Fruit fly (Drosophila melanogaster): Measurements from ENCODE around the gene CG42724.
A peak's percentile ranks its signal among the peaks of the same experiment; 100 is the strongest.

The CG42724 gene

DNA sequence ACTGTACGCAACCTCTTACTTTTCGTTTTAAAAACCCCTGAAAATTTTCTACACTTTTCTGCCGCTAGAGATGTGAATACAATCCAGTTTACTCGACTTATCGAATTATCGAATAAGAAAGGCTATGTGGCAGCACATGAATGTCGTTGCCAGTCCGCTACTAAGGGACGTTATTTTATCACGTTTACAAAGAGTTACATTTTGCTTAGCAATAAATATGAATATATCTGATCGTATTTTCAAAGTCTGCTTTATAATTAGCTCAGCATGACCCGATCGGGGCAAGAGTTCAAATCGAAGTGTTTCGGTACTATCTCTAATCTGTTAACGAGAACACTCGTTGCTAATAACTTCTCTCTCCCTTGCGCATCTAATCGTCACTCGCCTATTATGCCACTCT lies at the start of gene CG42724 (continued):
- TF ChIP-seq Hmx (GFP tag; optimal IDR thresholded peaks at IDR 0.05) (no peak), Ets97D (GFP tag; optimal IDR thresholded peaks at IDR 0.05) (peak; percentile 80), ERR (GFP tag; optimal IDR thresholded peaks at IDR 0.05) (peak; percentile 70), jigr1 (GFP tag; IDR thresholded peaks at IDR 0.05) (no peak), Aef1 (GFP tag; IDR thresholded peaks at IDR 0.05) (peak; percentile 39; the same call in 2 of the 3 replicates), CG10979 (tag; optimal IDR thresholded peaks at IDR 0.05) (no peak), D19A (tag; optimal IDR thresholded peaks at IDR 0.05) (no peak), CG12219 (GFP tag; optimal IDR thresholded peaks at IDR 0.05) (no peak), B-H1 (GFP tag; IDR thresholded peaks at IDR 0.05) (peak; percentile 15; the same call in 1 of the 3 replicates), zen (tag; optimal IDR thresholded peaks at IDR 0.05) (no peak), CG13296 (GFP tag; optimal IDR thresholded peaks at IDR 0.05) (no peak), CG4854 (GFP tag; optimal IDR thresholded peaks at IDR 0.05) (peak; percentile 50), CG10147 (GFP tag; optimal IDR thresholded peaks at IDR 0.05) (no peak), Abd-B (GFP tag; optimal IDR thresholded peaks at IDR 0.05) (no peak), dpn (GFP tag; optimal IDR thresholded peaks at IDR 0.05) (peak; percentile 73 to 77), BtbVII (GFP tag; optimal IDR thresholded peaks at IDR 0.05) (no peak), CG17385 (GFP tag; optimal IDR thresholded peaks at IDR 0.05) (no peak), sd (tag; optimal IDR thresholded peaks at IDR 0.05) (no peak), sna (GFP tag; IDR thresholded peaks at IDR 0.05; ENCODE audit: partially characterized antibody) (0 out of 2 replicates have a peak, but pooled peaks have one; percentile 13), PHDP (tag; optimal IDR thresholded peaks at IDR 0.05) (no peak), emc (GFP tag; optimal IDR thresholded peaks at IDR 0.05) (peak; percentile 25), Ada2b (GFP tag; IDR thresholded peaks at IDR 0.05) (peak; percentile 55), Atf6 (GFP tag; IDR thresholded peaks at IDR 0.05) (peak; percentile 36; the same call in 1 of the 2 replicates), CG2129 (GFP tag; IDR thresholded peaks at IDR 0.05; ENCODE audit: partially characterized antibody) (no peak), CG32767 (GFP tag; IDR thresholded peaks at IDR 0.05) (no peak), Hand (GFP tag; optimal IDR thresholded peaks at IDR 0.05) (no peak), nmo (GFP tag; optimal IDR thresholded peaks at IDR 0.05) (peak; percentile 64), D (optimal IDR thresholded peaks at IDR 0.05) (peak; percentile 72), D (GFP tag; optimal IDR thresholded peaks at IDR 0.05) (no peak), CG9817 (tag; optimal IDR thresholded peaks at IDR 0.05) (peak; percentile 62), eyg (GFP tag; optimal IDR thresholded peaks at IDR 0.05) (peak; percentile 30), CG7928 (GFP tag; optimal IDR thresholded peaks at IDR 0.05) (peak; percentile 29), Nf-YB (GFP tag; optimal IDR thresholded peaks at IDR 0.05) (no peak), gem (tag; optimal IDR thresholded peaks at IDR 0.05) (no peak), Mrtf (GFP tag; IDR thresholded peaks at IDR 0.05) (0 out of 3 replicates have a peak, but pooled peaks have one; percentile 44), lola (GFP tag; optimal IDR thresholded peaks at IDR 0.05) (no peak), ems (GFP tag; optimal IDR thresholded peaks at IDR 0.05) (peak; percentile 79), CG8944 (GFP tag; optimal IDR thresholded peaks at IDR 0.05) (peak; percentile 68), Hsf (GFP tag; optimal IDR thresholded peaks at IDR 0.05) (peak; percentile 63), CG12391 (tag; optimal IDR thresholded peaks at IDR 0.05) (no peak), dimm (GFP tag; IDR thresholded peaks at IDR 0.05) (no peak), CG3838 (GFP tag; optimal IDR thresholded peaks at IDR 0.05) (no peak), vvl (GFP tag; IDR thresholded peaks at IDR 0.05) (no peak; the same call in 1 of the 2 replicates), eve (GFP tag; optimal IDR thresholded peaks at IDR 0.05) (no peak), CG15601 (tag; optimal IDR thresholded peaks at IDR 0.05) (no peak), Sry-β (GFP tag; optimal IDR thresholded peaks at IDR 0.05) (no peak), D19B (GFP tag; optimal IDR thresholded peaks at IDR 0.05) (no peak), ap (GFP tag; IDR thresholded peaks at IDR 0.05) (no peak), CG10209 (GFP tag; optimal IDR thresholded peaks at IDR 0.05) (no peak), her (GFP tag; optimal IDR thresholded peaks at IDR 0.05) (peak; percentile 79), Neu2 (GFP tag; optimal IDR thresholded peaks at IDR 0.05; ENCODE audit: borderline replicate concordance) (no peak)
